Worm (Caenorhabditis elegans): ENCODE measurements around the gene Y116F11A.6.

DNA sequence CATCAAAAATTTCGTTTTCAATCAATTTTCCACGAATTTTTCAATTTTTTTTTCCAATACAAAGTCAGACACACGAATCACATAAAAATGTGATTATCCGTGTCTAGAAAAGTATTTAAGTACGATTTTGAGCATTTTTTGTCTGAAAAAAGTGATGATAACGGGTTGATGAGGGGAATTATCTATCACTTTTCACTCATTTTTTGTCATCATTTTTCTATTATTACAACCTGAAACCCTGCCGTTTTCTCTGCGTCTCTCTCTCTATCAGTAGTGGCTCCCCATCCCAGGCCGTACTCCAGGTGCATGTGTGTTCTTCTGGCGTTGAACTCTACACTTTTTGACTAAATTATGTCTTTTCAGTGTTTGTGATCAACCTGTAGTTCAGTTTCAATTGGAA, 47.0 kb upstream of the Y116F11A.6 start:
- TF ChIP-seq him-1 (tag; optimal IDR thresholded peaks at IDR 0.05) (no peak), W03F9.2 (tag; optimal IDR thresholded peaks at IDR 0.05) (no peak), dao-5 (tag; optimal IDR thresholded peaks at IDR 0.05) (no peak)
